Worm (Caenorhabditis elegans) whole organism, L4 larva: ENCODE results near the gene fipr-16.
A peak's percentile ranks its signal among the peaks of the same experiment; 100 is the strongest.

Experiments used
- D1046.2 ChIP-seq: fragments of 200-800 bp; sonication (Bioruptor generic); IDR thresholded peaks from 2 replicates; pipeline ENCODE4 v1.3.6; 2022; ENCODE audit warnings: missing genetic modification characterization, missing compliant biosample characterization
- F26F4.8 ChIP-seq: fragments of 200-800 bp; sonication (Bioruptor generic); conservative IDR thresholded peaks from 2 replicates; pipeline ENCODE4 v1.3.6; 2022; ENCODE audit warnings: missing genetic modification characterization, missing compliant biosample characterization
- Y105C5A.15 ChIP-seq: fragments of 200-800 bp; sonication (Bioruptor generic); IDR thresholded peaks from 2 replicates; pipeline ENCODE4 v1.3.6; 2022; ENCODE audit warnings: missing genetic modification characterization, missing compliant biosample characterization
- Y48G9A.11 ChIP-seq: fragments of 200-800 bp; sonication (Bioruptor generic); IDR thresholded peaks from 2 replicates; pipeline ENCODE4 v1.3.6; 2022; ENCODE audit warnings: missing genetic modification reagents, missing genetic modification characterization, missing compliant biosample characterization
- arid-1 ChIP-seq: fragments of 200-800 bp; sonication (Bioruptor generic); conservative IDR thresholded peaks from 2 replicates; pipeline ENCODE4 v1.3.6; 2022; ENCODE audit warnings: missing genetic modification reagents, missing genetic modification characterization, missing compliant biosample characterization
- madf-5 ChIP-seq, 2 experiments: fragments of 200-800 bp; sonication (Bioruptor generic); IDR thresholded peaks; 2 replicates each; pipeline ENCODE4 v1.3.6; 2022; ENCODE audit warnings: missing compliant biosample characterization in 2 of 2, missing genetic modification characterization in 2 of 2
- madf-9 ChIP-seq: fragments of 200-800 bp; sonication (Bioruptor generic); conservative IDR thresholded peaks from 2 replicates; pipeline ENCODE4 v1.3.6; 2022; ENCODE audit warnings: missing genetic modification reagents, missing genetic modification characterization, missing compliant biosample characterization
- nhr-41 ChIP-seq: fragments of 200-800 bp; sonication (Bioruptor generic); IDR thresholded peaks from 2 replicates; pipeline ENCODE4 v1.3.6; 2022; ENCODE audit warnings: missing genetic modification reagents, missing genetic modification characterization, missing compliant biosample characterization

Gene fipr-16

DNA sequence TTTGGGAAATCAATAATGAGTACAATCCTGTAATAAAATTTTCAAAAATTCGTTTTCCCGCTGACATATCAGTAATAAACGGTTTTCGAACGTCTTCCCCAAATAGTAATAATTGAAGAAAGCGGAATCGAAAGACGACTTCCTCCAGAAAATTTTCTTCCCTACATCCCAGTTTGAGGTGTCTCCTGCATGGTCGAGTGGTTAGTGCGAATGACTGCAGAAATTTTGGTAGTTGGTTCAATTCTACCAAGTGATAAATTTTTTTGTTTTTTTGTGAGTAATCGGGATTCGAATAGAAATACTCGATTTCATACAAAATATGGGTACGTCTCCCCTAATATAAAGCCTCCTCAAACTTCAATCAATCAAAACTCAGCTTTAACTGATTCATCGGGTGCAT lies 49.8 kb downstream of the fipr-16 start:
- TF ChIP-seq madf-9 (GFP tag; lab: Robert Waterston, UW) (peak; percentile 60), F26F4.8 (GFP tag; lab: Robert Waterston, UW) (peak; percentile 62; the same call in 1 of the 2 replicates), Y48G9A.11 (GFP tag; lab: Robert Waterston, UW) (peak; percentile 35; the same call in 1 of the 2 replicates), Y105C5A.15 (GFP tag; lab: Robert Waterston, UW) (peak; percentile 82; the same call in 1 of the 2 replicates), D1046.2 (0 out of 2 replicates have a peak, but pooled peaks have one; percentile 31), arid-1 (GFP tag; lab: Robert Waterston, UW) (0 out of 2 replicates have a peak, but pooled peaks have one; percentile 54), madf-5 (GFP tag; IDR thresholded peaks at IDR 0.05; lab: Robert Waterston, UW) (0 out of 4 replicates have a peak, but pooled peaks of 1 of the 2 experiments have one; percentile 37), nhr-41 (GFP tag; lab: Robert Waterston, UW) (0 out of 2 replicates have a peak, but pooled peaks have one; percentile 10)
